Worm (Caenorhabditis elegans) whole organism, L1 larva: ENCODE results near the gene K05F1.8.

ENCODE experiments used
- F16B12.6 ChIP-seq: fragments of 150-350 bp; optimal IDR thresholded peaks from 2 replicates; lab custom pipeline; 2014; ENCODE audit warnings: missing biosample characterization, missing genetic modification characterization
- Y116A8C.19 ChIP-seq: sonication (generic microtip); optimal IDR thresholded peaks from 2 replicates; lab custom pipeline; 2016; ENCODE audit warnings: missing compliant biosample characterization, missing genetic modification characterization, borderline replicate concordance
- aha-1 ChIP-seq: fragments of 150-350 bp; optimal IDR thresholded peaks from 2 replicates; lab custom pipeline; 2014; ENCODE audit warnings: missing biosample characterization, missing genetic modification characterization
- alr-1 ChIP-seq: fragments of 200-800 bp; sonication (Bioruptor generic); optimal IDR thresholded peaks from 2 replicates; lab custom pipeline; 2018; ENCODE audit warnings: borderline replicate concordance, mild to moderate bottlenecking, missing genetic modification characterization, missing compliant biosample characterization
- ama-1 ChIP-seq: fragments of 150-350 bp; optimal IDR thresholded peaks from 2 replicates; lab custom pipeline; 2014
- ceh-63 ChIP-seq: fragments of 200-800 bp; sonication (Bioruptor generic); optimal IDR thresholded peaks from 2 replicates; lab custom pipeline; 2018; ENCODE audit warnings: mild to moderate bottlenecking, missing genetic modification characterization, missing compliant biosample characterization
- ceh-8 ChIP-seq: fragments of 200-800 bp; sonication (Bioruptor generic); optimal IDR thresholded peaks from 2 replicates; lab custom pipeline; 2018; ENCODE audit warnings: mild to moderate bottlenecking, missing genetic modification characterization, moderate library complexity, missing compliant biosample characterization
- ceh-82 ChIP-seq, 3 experiments: fragments of 150-350 bp in 1 of 3; sonication (generic microtip) in 2 of 3; optimal IDR thresholded peaks; 2 replicates each; lab custom pipeline; 2014 to 2017; ENCODE audit warnings: missing biosample characterization in 3 of 3, missing genetic modification characterization in 3 of 3
- ceh-90 ChIP-seq: sonication (generic microtip); optimal IDR thresholded peaks from 2 replicates; lab custom pipeline; 2016; ENCODE audit warnings: missing genetic modification characterization, missing compliant biosample characterization
- ces-1 ChIP-seq: fragments of 150-350 bp; optimal IDR thresholded peaks from 2 replicates; lab custom pipeline; 2014; ENCODE audit warnings: missing biosample characterization, missing genetic modification reagents, missing genetic modification characterization
- dpl-1 ChIP-seq, 3 experiments: fragments of 150-350 bp in 2 of 3; sonication (generic microtip) in 1 of 3; optimal IDR thresholded peaks; 2 replicates each; lab custom pipeline; 2014 to 2017; ENCODE audit warnings: missing biosample characterization in 3 of 3, missing genetic modification characterization in 3 of 3, missing genetic modification reagents in 3 of 3
- efl-1 ChIP-seq, 4 experiments: fragments of 150-350 bp; optimal IDR thresholded peaks in 3 of 4; peaks in 1 of 4; 1 replicate in 1 of 4; 2 replicates in 3 of 4; lab custom pipeline; 2014; ENCODE audit warnings: missing biosample characterization in 2 of 4, missing genetic modification characterization in 2 of 4, missing genetic modification reagents in 2 of 4
- egl-13 ChIP-seq: sonication (generic microtip); optimal IDR thresholded peaks from 2 replicates; lab custom pipeline; 2016; ENCODE audit warnings: missing genotype, missing genetic modification reagents, missing genetic modification characterization, missing compliant biosample characterization
- egl-27 ChIP-seq, 2 experiments: fragments of 150-350 bp in 1 of 2; sonication (generic microtip); optimal IDR thresholded peaks; 3 replicates each; lab custom pipeline; 2017 to 2018; ENCODE audit warnings: missing biosample characterization in 2 of 2, missing genetic modification characterization in 2 of 2, missing genetic modification reagents in 2 of 2
- elt-2 ChIP-seq: sonication (generic microtip); optimal IDR thresholded peaks from 2 replicates; lab custom pipeline; 2016; ENCODE audit warnings: missing genetic modification characterization, mild to moderate bottlenecking, inconsistent platforms, missing compliant biosample characterization, missing genetic modification reagents
- ets-5 ChIP-seq: fragments of 200-800 bp; sonication (Bioruptor generic); IDR thresholded peaks from 2 replicates; pipeline ENCODE4 v1.3.6; 2022; ENCODE audit warnings: missing genetic modification characterization, missing compliant biosample characterization
- fkh-8 ChIP-seq: sonication (generic microtip); optimal IDR thresholded peaks from 2 replicates; lab custom pipeline; 2016; ENCODE audit warnings: mild to moderate bottlenecking, missing genetic modification characterization, missing compliant biosample characterization
- fos-1 ChIP-seq: fragments of 150-350 bp; optimal IDR thresholded peaks from 2 replicates; lab custom pipeline; 2014; ENCODE audit warnings: missing biosample characterization, missing genetic modification characterization
- hlh-17 ChIP-seq: fragments of 200-800 bp; sonication (Bioruptor generic); optimal IDR thresholded peaks from 2 replicates; lab custom pipeline; 2018; ENCODE audit warnings: missing genetic modification characterization, mild to moderate bottlenecking, missing compliant biosample characterization, moderate library complexity, borderline replicate concordance
- hpl-2 ChIP-seq: fragments of 150-350 bp; optimal IDR thresholded peaks from 2 replicates; lab custom pipeline; 2014; ENCODE audit warnings: missing biosample characterization, missing genetic modification reagents, missing genetic modification characterization
- irx-1 ChIP-seq: sonication (generic microtip); optimal IDR thresholded peaks from 2 replicates; lab custom pipeline; 2016; ENCODE audit warnings: missing genetic modification characterization, missing compliant biosample characterization
- isw-1 ChIP-seq: fragments of 200-800 bp; sonication (Bioruptor generic); IDR thresholded peaks from 2 replicates; pipeline ENCODE4 v1.3.6; 2022; ENCODE audit warnings: missing genetic modification characterization, missing compliant biosample characterization
- lin-14 ChIP-seq: fragments of 200-800 bp; sonication (Bioruptor generic); optimal IDR thresholded peaks from 2 replicates; lab custom pipeline; 2018; ENCODE audit warnings: mild to moderate bottlenecking, missing genetic modification characterization, moderate library complexity, missing compliant biosample characterization
- lin-35 ChIP-seq, 2 experiments: fragments of 150-350 bp; optimal IDR thresholded peaks; 2 replicates each; lab custom pipeline; 2014; ENCODE audit warnings: missing biosample characterization in 2 of 2, missing genetic modification characterization in 2 of 2, missing genetic modification reagents in 2 of 2
- lir-3 ChIP-seq: sonication (generic microtip); optimal IDR thresholded peaks from 2 replicates; lab custom pipeline; 2016; ENCODE audit warnings: mild to moderate bottlenecking, missing genetic modification characterization, moderate library complexity, missing compliant biosample characterization; ENCODE audit not compliant: poor library complexity
- lsy-2 ChIP-seq, 2 experiments: fragments of 150-350 bp; optimal IDR thresholded peaks; 2 replicates each; lab custom pipeline; 2014; ENCODE audit warnings: missing biosample characterization in 2 of 2, missing genetic modification characterization in 2 of 2
- mef-2 ChIP-seq: fragments of 150-350 bp; optimal IDR thresholded peaks from 2 replicates; lab custom pipeline; 2014; ENCODE audit warnings: missing biosample characterization, missing genetic modification characterization
- mep-1 ChIP-seq: fragments of 150-350 bp; optimal IDR thresholded peaks from 2 replicates; lab custom pipeline; 2014; ENCODE audit warnings: missing biosample characterization, missing genetic modification characterization
- nhr-19 ChIP-seq: fragments of 200-800 bp; sonication (Bioruptor generic); conservative IDR thresholded peaks from 2 replicates; pipeline ENCODE4 v1.3.6; 2022; ENCODE audit warnings: missing genetic modification characterization, missing compliant biosample characterization
- nhr-28 ChIP-seq: fragments of 150-350 bp; optimal IDR thresholded peaks from 2 replicates; lab custom pipeline; 2014; ENCODE audit warnings: missing biosample characterization, missing genetic modification characterization
- nhr-47 ChIP-seq: sonication (generic microtip); optimal IDR thresholded peaks from 2 replicates; lab custom pipeline; 2016; ENCODE audit warnings: mild to moderate bottlenecking, missing genetic modification characterization, moderate library complexity, missing compliant biosample characterization
- nhr-71 ChIP-seq: sonication (generic microtip); optimal IDR thresholded peaks from 2 replicates; lab custom pipeline; 2016; ENCODE audit warnings: mild to moderate bottlenecking, missing genetic modification characterization, moderate library complexity, missing compliant biosample characterization
- pqm-1 ChIP-seq: sonication (generic microtip); optimal IDR thresholded peaks from 3 replicates; lab custom pipeline; 2017; ENCODE audit warnings: missing biosample characterization, missing genetic modification characterization
- rnt-1 ChIP-seq: sonication (generic microtip); optimal IDR thresholded peaks from 2 replicates; lab custom pipeline; 2016; ENCODE audit warnings: mild to moderate bottlenecking, missing genetic modification characterization, moderate library complexity, missing compliant biosample characterization
- skn-1 ChIP-seq: fragments of 150-350 bp; optimal IDR thresholded peaks from 2 replicates; lab custom pipeline; 2014; ENCODE audit warnings: missing biosample characterization, missing genetic modification characterization
- snu-23 ChIP-seq: sonication (generic microtip); optimal IDR thresholded peaks from 2 replicates; lab custom pipeline; 2016; ENCODE audit warnings: missing genetic modification characterization, missing compliant biosample characterization
- sup-37 ChIP-seq: fragments of 200-800 bp; sonication (Bioruptor generic); optimal IDR thresholded peaks from 2 replicates; lab custom pipeline; 2018; ENCODE audit warnings: mild to moderate bottlenecking, missing genetic modification characterization, missing compliant biosample characterization
- swsn-7 ChIP-seq: sonication (generic microtip); optimal IDR thresholded peaks from 2 replicates; lab custom pipeline; 2016; ENCODE audit warnings: missing genetic modification characterization, missing compliant biosample characterization
- tbx-2 ChIP-seq: sonication (generic microtip); optimal IDR thresholded peaks from 2 replicates; lab custom pipeline; 2016; ENCODE audit warnings: missing genetic modification characterization, missing compliant biosample characterization
- unc-86 ChIP-seq: sonication (generic microtip); optimal IDR thresholded peaks from 2 replicates; lab custom pipeline; 2016; ENCODE audit warnings: missing genetic modification characterization, missing compliant biosample characterization
- xbp-1 ChIP-seq: sonication (generic microtip); optimal IDR thresholded peaks from 2 replicates; lab custom pipeline; 2016; ENCODE audit warnings: missing genetic modification characterization, missing compliant biosample characterization

K05F1.8 gene

ce11 chrII:5781935-5782921 lies 17.2 kb downstream of the K05F1.8 start, which contains the start of gene K05F1.6 (continued):
- peak; percentile 19 for TF ChIP-seq ceh-8 (GFP tag; lab: Kevin White, UChicago)
- TF ChIP-seq F16B12.6 = no peak
- TF ChIP-seq irx-1 = no peak
- peak; percentile 6 to 44 for TF ChIP-seq lin-35 (GFP tag; optimal IDR thresholded peaks at IDR 0.05; lab: Kevin White, UChicago)
- no peak for TF ChIP-seq nhr-28 (tag; lab: Kevin White, UChicago)
- no peak for TF ChIP-seq ets-5 (GFP tag; lab: Robert Waterston, UW)
- TF ChIP-seq sup-37 (GFP tag; lab: Kevin White, UChicago) = peak; percentile 6
- no peak for TF ChIP-seq ceh-90 (tag; lab: Kevin White, UChicago)
- TF ChIP-seq snu-23 = peak; percentile 20
- TF ChIP-seq aha-1 (tag; lab: Kevin White, UChicago) = no peak
- TF ChIP-seq efl-1 (optimal IDR thresholded peaks at IDR 0.05; lab: Kevin White, UChicago) = peak; percentile 40 to 69
- TF ChIP-seq efl-1 (GFP tag; optimal IDR thresholded peaks at IDR 0.05 in 1 of 2; lab: Kevin White, UChicago) = peak in 1 of 2 experiments; percentile 94
- peak; percentile 44 for TF ChIP-seq egl-13 (tag; lab: Kevin White, UChicago)
- TF ChIP-seq xbp-1 (tag; lab: Kevin White, UChicago) = peak; percentile 39
- no peak for TF ChIP-seq hlh-17 (GFP tag; lab: Kevin White, UChicago)
- peak in 1 of 3 experiments; percentile 8 for TF ChIP-seq dpl-1 (GFP tag; optimal IDR thresholded peaks at IDR 0.05; lab: Kevin White, UChicago)
- TF ChIP-seq elt-2 (tag; lab: Kevin White, UChicago) = peak; percentile 70
- no peak for TF ChIP-seq alr-1
- TF ChIP-seq ceh-63 (GFP tag; lab: Kevin White, UChicago) = no peak
- TF ChIP-seq mef-2 (tag; lab: Kevin White, UChicago) = no peak
- no peak for TF ChIP-seq egl-27 (tag; optimal IDR thresholded peaks at IDR 0.05; lab: Kevin White, UChicago)
- TF ChIP-seq pqm-1 (tag; lab: Kevin White, UChicago) = no peak
- TF ChIP-seq hpl-2 (GFP tag; lab: Kevin White, UChicago) = no peak
- TF ChIP-seq skn-1 (tag; lab: Kevin White, UChicago) = peak; percentile 11

ce11 chrII:5779866-5780265 lies 19.6 kb downstream of the K05F1.8 start:
- peak in 2 of 3 experiments; percentile 22 to 55 for TF ChIP-seq ceh-82 (tag; optimal IDR thresholded peaks at IDR 0.05; lab: Kevin White, UChicago)
- no peak for TF ChIP-seq lir-3 (tag; lab: Kevin White, UChicago)
- peak; percentile 9 for TF ChIP-seq ceh-63 (GFP tag; lab: Kevin White, UChicago)
- no peak for TF ChIP-seq sup-37 (GFP tag; lab: Kevin White, UChicago)
- TF ChIP-seq nhr-47 (tag; lab: Kevin White, UChicago) = peak; percentile 51
- peak; percentile 38 for TF ChIP-seq swsn-7
- TF ChIP-seq isw-1 (GFP tag; lab: Robert Waterston, UW) = 0 out of 2 replicates have a peak, but pooled peaks have one; percentile 4
- TF ChIP-seq dpl-1 (GFP tag; optimal IDR thresholded peaks at IDR 0.05; lab: Kevin White, UChicago) = peak in 1 of 3 experiments; percentile 3
- TF ChIP-seq Y116A8C.19 (tag; lab: Kevin White, UChicago) = no peak
- TF ChIP-seq nhr-19 (GFP tag; lab: Robert Waterston, UW) = peak; percentile 17; the same call in 1 of the 2 replicates
- no peak for TF ChIP-seq ama-1 (lab: Kevin White, UChicago)
- peak in 1 of 2 experiments; percentile 8 for TF ChIP-seq lin-35 (GFP tag; optimal IDR thresholded peaks at IDR 0.05; lab: Kevin White, UChicago)
- peak; percentile 48 for TF ChIP-seq snu-23
- peak; percentile 17 for TF ChIP-seq unc-86
- TF ChIP-seq fkh-8 (tag; lab: Kevin White, UChicago) = peak; percentile 47
- no peak for TF ChIP-seq ces-1 (GFP tag; lab: Kevin White, UChicago)
- TF ChIP-seq lsy-2 (tag; optimal IDR thresholded peaks at IDR 0.05; lab: Kevin White, UChicago) = peak; percentile 10 to 53
- TF ChIP-seq nhr-71 (tag; lab: Kevin White, UChicago) = peak; percentile 51
- peak; percentile 88 for TF ChIP-seq lin-14 (GFP tag; lab: Kevin White, UChicago)
- no peak for TF ChIP-seq aha-1 (tag; lab: Kevin White, UChicago)
- peak; percentile 34 for TF ChIP-seq fos-1 (tag; lab: Kevin White, UChicago)
- peak; percentile 36 for TF ChIP-seq rnt-1 (tag; lab: Kevin White, UChicago)
- TF ChIP-seq mep-1 = peak; percentile 52
- peak; percentile 10 to 44 for TF ChIP-seq efl-1 (optimal IDR thresholded peaks at IDR 0.05; lab: Kevin White, UChicago)
- TF ChIP-seq efl-1 (GFP tag; optimal IDR thresholded peaks at IDR 0.05 in 1 of 2; lab: Kevin White, UChicago) = no peak
- peak; percentile 28 for TF ChIP-seq tbx-2 (tag; lab: Kevin White, UChicago)
- TF ChIP-seq xbp-1 (tag; lab: Kevin White, UChicago) = peak; percentile 31
